Worm (Caenorhabditis elegans) whole organism, L3 larva: ENCODE results near the gene srh-73.
A peak's percentile ranks its signal among the peaks of the same experiment; 100 is the strongest.
"Not testable (repeated sequence)": the region's sequence is repeated elsewhere in the genome, so short reads cannot be mapped to it uniquely, and the experiment has no call there.

Experiments used
- R02D3.7 ChIP-seq: fragments of 150-350 bp; optimal IDR thresholded peaks from 2 replicates; lab custom pipeline; 2014; ENCODE audit warnings: missing biosample characterization, missing genetic modification characterization
- ZK546.5 ChIP-seq: sonication (generic microtip); optimal IDR thresholded peaks from 2 replicates; lab custom pipeline; 2017; ENCODE audit warnings: missing biosample characterization, missing genetic modification characterization
- ama-1 ChIP-seq: fragments of 150-350 bp; optimal IDR thresholded peaks from 2 replicates; lab custom pipeline; 2018
- ceh-16 ChIP-seq: sonication (generic microtip); optimal IDR thresholded peaks from 2 replicates; lab custom pipeline; 2017; ENCODE audit warnings: missing biosample characterization, missing genetic modification characterization
- ceh-28 ChIP-seq: fragments of 150-350 bp; optimal IDR thresholded peaks from 2 replicates; lab custom pipeline; 2014; ENCODE audit warnings: missing biosample characterization, missing genetic modification reagents, missing genetic modification characterization
- ceh-82 ChIP-seq: fragments of 150-350 bp; optimal IDR thresholded peaks from 2 replicates; lab custom pipeline; 2014; ENCODE audit warnings: missing biosample characterization, missing genetic modification characterization
- ceh-9 ChIP-seq: sonication (generic microtip); optimal IDR thresholded peaks from 2 replicates; lab custom pipeline; 2018; ENCODE audit warnings: missing biosample characterization, missing genetic modification characterization
- egl-5 ChIP-seq: fragments of 150-350 bp; optimal IDR thresholded peaks from 2 replicates; lab custom pipeline; 2017; ENCODE audit warnings: missing biosample characterization, missing genetic modification reagents, missing genetic modification characterization, inconsistent platforms
- elt-2 ChIP-seq: sonication (generic microtip); optimal IDR thresholded peaks from 2 replicates; lab custom pipeline; 2016; ENCODE audit warnings: missing genetic modification reagents, mild to moderate bottlenecking, missing genetic modification characterization, missing compliant biosample characterization
- elt-3 ChIP-seq, 3 experiments: fragments of 150-350 bp in 1 of 3; sonication (generic microtip) in 2 of 3; optimal IDR thresholded peaks; 2 replicates in 2 of 3; 4 replicates in 1 of 3; lab custom pipeline; 2014 to 2017; ENCODE audit warnings: missing biosample characterization in 3 of 3, missing genetic modification characterization in 3 of 3
- eor-1 ChIP-seq, 2 experiments: fragments of 150-350 bp; optimal IDR thresholded peaks; 2 replicates each; lab custom pipeline; 2014 to 2018; ENCODE audit warnings: missing biosample characterization in 2 of 2, missing genetic modification characterization in 2 of 2
- fkh-10 ChIP-seq: sonication (generic microtip); optimal IDR thresholded peaks from 2 replicates; lab custom pipeline; 2017; ENCODE audit warnings: missing biosample characterization, missing genetic modification reagents, missing genetic modification characterization
- hmg-11 ChIP-seq: sonication (generic microtip); optimal IDR thresholded peaks from 2 replicates; lab custom pipeline; 2016; ENCODE audit warnings: missing genetic modification characterization, missing compliant biosample characterization
- lin-15B ChIP-seq: fragments of 150-350 bp; optimal IDR thresholded peaks from 2 replicates; lab custom pipeline; 2014; ENCODE audit warnings: missing biosample characterization, missing genetic modification characterization
- lin-39 ChIP-seq: fragments of 150-350 bp; optimal IDR thresholded peaks from 2 replicates; lab custom pipeline; 2018; ENCODE audit warnings: missing biosample characterization, missing genetic modification reagents, missing genetic modification characterization
- lsy-12 ChIP-seq: sonication (generic microtip); optimal IDR thresholded peaks from 2 replicates; lab custom pipeline; 2016; ENCODE audit warnings: mild to moderate bottlenecking, missing genetic modification characterization, missing compliant biosample characterization
- mdl-1 ChIP-seq: fragments of 150-350 bp; optimal IDR thresholded peaks from 2 replicates; lab custom pipeline; 2014; ENCODE audit warnings: missing biosample characterization, missing genetic modification characterization
- nfya-1 ChIP-seq: sonication (generic microtip); optimal IDR thresholded peaks from 2 replicates; lab custom pipeline; 2017; ENCODE audit warnings: missing genetic modification characterization, mild to moderate bottlenecking, missing compliant biosample characterization, antibody characterized with exemption, moderate library complexity; ENCODE audit not compliant: insufficient read depth
- nhr-28 ChIP-seq: fragments of 150-350 bp; optimal IDR thresholded peaks from 2 replicates; lab custom pipeline; 2014; ENCODE audit warnings: missing biosample characterization, missing genetic modification characterization
- nhr-43 ChIP-seq: sonication (generic microtip); optimal IDR thresholded peaks from 2 replicates; lab custom pipeline; 2016; ENCODE audit warnings: mild to moderate bottlenecking, missing genetic modification characterization, missing compliant biosample characterization; ENCODE audit not compliant: poor library complexity, severe bottlenecking
- nhr-67 ChIP-seq: fragments of 150-350 bp; optimal IDR thresholded peaks from 2 replicates; lab custom pipeline; 2014; ENCODE audit warnings: missing biosample characterization, missing genetic modification characterization
- nhr-76 ChIP-seq: fragments of 150-350 bp; sonication (generic microtip); optimal IDR thresholded peaks from 5 replicates; lab custom pipeline; 2014; ENCODE audit warnings: missing biosample characterization, missing genetic modification characterization
- nhr-77 ChIP-seq: fragments of 150-350 bp; optimal IDR thresholded peaks from 2 replicates; lab custom pipeline; 2014; ENCODE audit warnings: missing biosample characterization, missing genetic modification characterization
- pqm-1 ChIP-seq: fragments of 150-350 bp; optimal IDR thresholded peaks from 2 replicates; lab custom pipeline; 2017; ENCODE audit warnings: missing biosample characterization, missing genetic modification characterization, inconsistent platforms
- sea-2 ChIP-seq: fragments of 150-350 bp; sonication (generic microtip); optimal IDR thresholded peaks from 4 replicates; lab custom pipeline; 2014; ENCODE audit warnings: missing biosample characterization, missing genetic modification reagents, missing genetic modification characterization
- skn-1 ChIP-seq: fragments of 150-350 bp; optimal IDR thresholded peaks from 2 replicates; lab custom pipeline; 2014; ENCODE audit warnings: missing biosample characterization, missing genetic modification characterization
- snpc-4 ChIP-seq: fragments of 150-350 bp; optimal IDR thresholded peaks from 2 replicates; lab custom pipeline; 2014; ENCODE audit warnings: missing biosample characterization, missing genetic modification characterization
- tbx-2 ChIP-seq: sonication (generic microtip); optimal IDR thresholded peaks from 2 replicates; lab custom pipeline; 2016; ENCODE audit warnings: mild to moderate bottlenecking, missing genetic modification characterization, missing compliant biosample characterization
- unc-39 ChIP-seq: sonication (generic microtip); optimal IDR thresholded peaks from 4 replicates; lab custom pipeline; 2017; ENCODE audit warnings: missing biosample characterization, missing genetic modification characterization
- unc-62 ChIP-seq: fragments of 150-350 bp; sonication (generic microtip); optimal IDR thresholded peaks from 4 replicates; lab custom pipeline; 2014; ENCODE audit warnings: missing biosample characterization, missing genetic modification reagents, missing genetic modification characterization
- zag-1 ChIP-seq: fragments of 150-350 bp; optimal IDR thresholded peaks from 2 replicates; lab custom pipeline; 2014; ENCODE audit warnings: missing biosample characterization, missing genetic modification characterization
- ztf-11 ChIP-seq: fragments of 150-350 bp; optimal IDR thresholded peaks from 2 replicates; lab custom pipeline; 2014; ENCODE audit warnings: missing biosample characterization, missing genetic modification characterization

The srh-73 gene

DNA sequence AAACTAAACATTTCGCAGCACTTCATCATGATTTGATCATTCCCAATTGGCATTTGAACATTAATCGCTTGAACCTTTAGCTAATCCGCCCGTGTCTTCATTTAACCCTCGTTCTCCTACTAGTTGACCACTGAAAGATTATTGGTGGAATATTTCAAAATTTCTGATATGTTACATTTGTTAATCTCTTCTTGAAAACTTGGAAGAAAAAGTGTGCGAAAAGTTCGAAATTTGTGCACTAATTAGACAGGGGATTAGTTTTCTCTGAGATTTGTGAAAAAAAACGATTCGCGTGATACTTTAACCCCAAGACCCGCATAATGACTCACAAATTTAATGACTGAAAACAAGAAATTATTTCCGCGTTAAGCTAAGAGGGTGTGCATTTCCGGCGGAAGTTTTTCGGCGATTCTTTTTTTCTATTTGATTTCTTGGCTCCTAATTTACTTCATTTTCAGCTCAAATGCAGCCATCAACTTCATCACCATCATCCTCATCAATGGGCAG, 23.4 kb downstream of the srh-73 start, which contains the start of gene nimk-1:
nimk-1 (plus strand) TSS at position 457 of the 507 bp plus-strand sequence.
- TF ChIP-seq nhr-67 (tag; lab: Kevin White, UChicago) (no peak), elt-3 (tag; optimal IDR thresholded peaks at IDR 0.05; lab: Kevin White, UChicago) (no peak)

DNA sequence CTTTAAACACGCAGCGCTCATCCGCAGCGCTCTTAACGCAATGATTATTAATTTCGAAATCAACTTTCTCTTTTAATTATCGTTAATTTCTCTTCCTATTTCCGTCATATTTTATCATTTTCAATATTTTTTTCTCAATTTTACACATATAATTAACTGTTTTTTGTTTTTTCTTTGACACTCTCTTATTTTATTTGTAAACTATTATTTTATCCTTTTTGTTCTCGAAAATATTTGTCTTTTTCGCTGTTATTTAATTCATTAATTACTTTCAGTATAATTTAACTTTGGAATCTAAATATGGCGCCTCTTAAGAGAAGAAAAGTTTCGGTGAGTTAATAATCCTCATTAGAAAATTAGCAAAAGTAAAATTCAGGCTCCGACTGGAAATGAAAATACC, 24.2 kb downstream of the srh-73 start, which contains the start of gene F49C5.3:
F49C5.3 (plus strand) TSS at position 301 of the 400 bp plus-strand sequence.
- TF ChIP-seq lsy-12 (tag; lab: Kevin White, UChicago); snpc-4 (tag; lab: Kevin White, UChicago); mdl-1: not testable (repeated sequence)

DNA sequence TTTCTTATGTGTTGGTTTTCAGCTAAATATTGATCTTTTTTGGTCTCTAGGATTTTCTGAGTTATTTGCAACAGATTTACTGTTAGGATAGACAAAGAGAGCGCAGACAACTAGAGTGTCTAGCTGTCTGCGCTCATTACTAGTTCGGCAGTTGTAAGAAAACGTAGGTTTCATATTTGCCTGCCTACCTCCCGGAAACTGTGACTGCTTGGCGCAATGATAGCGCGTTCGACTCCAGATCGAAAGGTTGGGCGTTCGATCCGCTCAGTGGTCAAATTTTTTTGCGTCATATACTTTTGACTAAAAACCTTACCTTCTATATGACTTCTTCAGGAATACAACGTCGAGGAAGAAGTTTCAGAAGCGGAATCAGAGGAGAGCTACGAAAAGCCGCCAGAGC, 27.4 kb downstream of the srh-73 start:
- no peak for TF ChIP-seq elt-3 (tag; optimal IDR thresholded peaks at IDR 0.05; lab: Kevin White, UChicago)
- no peak for TF ChIP-seq unc-39 (tag; lab: Kevin White, UChicago)
- TF ChIP-seq pqm-1, result no peak
- no peak for TF ChIP-seq R02D3.7 (tag; lab: Kevin White, UChicago)
- TF ChIP-seq nhr-28, result no peak
- no peak for TF ChIP-seq lsy-12 (tag; lab: Kevin White, UChicago)

DNA sequence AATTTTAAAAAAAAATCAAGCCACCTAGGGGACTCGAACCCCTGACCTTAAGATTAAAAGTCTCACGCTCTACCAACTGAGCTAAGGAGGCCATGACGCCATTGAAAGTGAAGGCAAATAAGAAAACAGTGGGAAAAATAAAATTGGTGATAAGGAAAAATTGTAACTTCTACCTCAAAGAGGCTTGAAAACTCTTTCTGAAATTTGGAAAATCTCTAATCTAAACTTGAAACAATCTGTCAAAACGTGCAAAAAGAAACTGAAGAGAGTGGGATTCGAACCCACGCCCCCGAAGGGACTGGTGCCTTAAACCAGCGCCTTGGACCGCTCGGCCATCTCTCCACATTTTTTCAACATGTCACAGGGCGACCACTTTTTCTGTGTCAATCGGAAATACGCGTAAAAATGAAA, 29.7 kb downstream of the srh-73 start:
- peak; percentile 23 for TF ChIP-seq nfya-1 (tag; lab: Kevin White, UChicago)
- TF ChIP-seq lsy-12 (tag; lab: Kevin White, UChicago), result peak; percentile 38
- TF ChIP-seq nhr-43 (tag; lab: Kevin White, UChicago), result peak; percentile 24
- TF ChIP-seq elt-2, result peak; percentile 46
- TF ChIP-seq, all 47 proteins: peak for 4; not testable (repeated sequence) for 43

DNA sequence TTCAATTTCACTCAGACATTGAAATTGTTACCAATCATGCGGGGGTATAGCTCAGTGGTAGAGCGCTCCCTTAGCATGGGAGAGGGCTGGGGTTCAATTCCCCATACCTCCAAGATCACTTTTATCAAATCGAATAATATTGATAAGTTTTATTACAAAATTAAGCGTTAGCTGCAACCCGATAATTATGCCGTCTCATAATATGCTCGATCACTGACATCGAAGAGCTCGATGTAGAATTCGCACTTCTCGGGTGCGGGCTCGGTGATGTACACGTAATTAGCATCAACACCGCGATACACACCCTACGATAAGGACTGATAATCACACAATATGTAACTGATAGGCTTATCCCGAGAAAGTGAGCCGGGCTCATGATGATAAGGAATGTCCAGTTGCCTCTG, 30.6 kb downstream of the srh-73 start:
- TF ChIP-seq elt-2 (peak; percentile 58), lin-15B (tag; lab: Kevin White, UChicago) (no peak)

DNA sequence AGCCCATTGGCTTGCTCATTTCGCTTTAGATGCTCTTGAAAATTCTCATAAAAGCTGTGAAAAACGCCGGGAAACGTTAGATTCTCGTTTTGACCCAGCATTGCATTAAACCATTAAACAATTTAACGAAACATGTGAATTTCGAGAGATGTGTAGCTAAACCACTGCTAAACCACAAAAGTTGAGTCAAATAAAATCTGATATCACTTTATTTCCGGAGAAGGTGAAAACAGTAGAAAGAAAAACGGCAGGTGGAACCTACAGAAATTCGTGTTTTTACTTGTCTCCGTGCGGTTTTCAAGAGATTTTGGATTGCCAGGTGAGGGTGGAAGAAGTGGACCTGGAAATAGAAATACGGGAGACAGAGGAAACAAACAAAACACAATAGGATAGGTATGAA, 32.6 kb downstream of the srh-73 start, which contains the start of gene F49C5.9:
F49C5.9 (minus strand) TSS at position 101 of the 400 bp plus-strand sequence.
- TF ChIP-seq nhr-28 (no peak), ZK546.5 (tag; lab: Kevin White, UChicago) (no peak), fkh-10 (GFP tag; lab: Kevin White, UChicago) (no peak), ceh-82 (no peak), ceh-16 (tag; lab: Kevin White, UChicago) (no peak), nhr-77 (tag; lab: Kevin White, UChicago) (no peak), nhr-67 (tag; lab: Kevin White, UChicago) (no peak), hmg-11 (tag; lab: Kevin White, UChicago) (no peak), snpc-4 (tag; lab: Kevin White, UChicago) (no peak), ama-1 (lab: Kevin White, UChicago) (no peak), sea-2 (GFP tag; lab: Kevin White, UChicago) (no peak), ceh-9 (tag; lab: Kevin White, UChicago) (no peak), ztf-11 (tag; lab: Kevin White, UChicago) (no peak), lin-15B (tag; lab: Kevin White, UChicago) (no peak), unc-39 (tag; lab: Kevin White, UChicago) (no peak), pqm-1 (no peak)

DNA sequence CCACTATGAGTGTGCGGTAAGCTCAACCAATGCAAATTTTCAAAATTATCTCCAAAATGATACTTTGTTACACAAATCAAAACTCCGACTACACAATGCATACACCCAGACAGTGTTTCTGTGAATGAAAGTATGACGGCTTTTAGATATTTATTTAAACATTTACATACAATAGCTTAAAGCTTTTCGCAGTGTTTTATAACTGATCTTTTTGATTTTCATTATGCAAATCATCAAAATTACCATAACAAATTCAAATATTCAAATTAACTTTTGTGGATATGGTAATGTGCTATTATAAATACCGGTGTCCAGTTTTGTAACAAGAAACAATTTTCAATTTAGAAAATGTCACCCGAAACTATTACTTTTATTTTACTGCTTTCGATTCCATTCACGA, 34.4 kb downstream of the srh-73 start, which contains the start of the genes F49C5.5 and F49C5.10:
F49C5.5 (minus strand) TSS at position 101 of the 400 bp plus-strand sequence.
F49C5.10 (plus strand) TSS at position 344 of the 400 bp plus-strand sequence.
- TF ChIP-seq ama-1 (lab: Kevin White, UChicago), result no peak

DNA sequence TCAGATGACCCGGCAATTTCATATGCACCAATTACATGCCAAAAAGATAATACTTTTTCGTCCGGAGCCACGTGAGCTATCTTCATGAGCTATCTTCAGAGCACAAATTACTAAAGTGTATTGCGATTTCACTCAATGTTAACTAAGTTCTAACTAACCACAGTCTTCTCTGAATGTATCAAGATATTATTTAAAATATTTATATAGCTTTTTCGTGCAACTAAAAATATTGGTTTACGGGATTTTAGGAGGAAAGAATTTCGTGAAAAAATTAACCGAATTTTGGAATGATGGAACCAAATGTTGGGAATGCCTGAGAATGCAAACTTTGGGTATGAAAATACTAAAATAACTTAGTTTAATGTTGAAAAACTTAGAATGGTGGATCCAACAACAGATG, 35.6 kb downstream of the srh-73 start, which contains the start of gene F49C5.16:
F49C5.16 (plus strand) TSS at position 301 of the 400 bp plus-strand sequence.
- TF ChIP-seq nhr-77 (tag; lab: Kevin White, UChicago) (no peak), ztf-11 (tag; lab: Kevin White, UChicago) (no peak), mdl-1 (no peak), lin-15B (tag; lab: Kevin White, UChicago) (no peak), ama-1 (lab: Kevin White, UChicago) (no peak), lin-39 (tag; lab: Kevin White, UChicago) (no peak), ZK546.5 (tag; lab: Kevin White, UChicago) (no peak), skn-1 (tag; lab: Kevin White, UChicago) (no peak), ceh-28 (no peak), nhr-76 (no peak), unc-62 (no peak), tbx-2 (tag; lab: Kevin White, UChicago) (no peak), zag-1 (no peak), eor-1 (tag; optimal IDR thresholded peaks at IDR 0.05; lab: Kevin White, UChicago) (no peak), elt-2 (no peak), fkh-10 (GFP tag; lab: Kevin White, UChicago) (no peak), ceh-82 (no peak), egl-5 (no peak), lsy-12 (tag; lab: Kevin White, UChicago) (no peak)
